Worm (Caenorhabditis elegans) whole organism, L4/young adult: ENCODE measurements around the gene ZK105.14.

Experiments
- W03F9.2 ChIP-seq: fragments of 150-350 bp; optimal IDR thresholded peaks from 2 replicates; lab custom pipeline; 2014; ENCODE audit warnings: missing biosample characterization, missing genetic modification characterization
- dao-5 ChIP-seq: sonication (generic microtip); optimal IDR thresholded peaks from 2 replicates; lab custom pipeline; 2016; ENCODE audit warnings: missing genotype, missing genetic modification characterization, moderate library complexity, missing compliant biosample characterization
- him-1 ChIP-seq: sonication (generic microtip); optimal IDR thresholded peaks from 2 replicates; lab custom pipeline; 2016; ENCODE audit warnings: missing genotype, missing genetic modification reagents, missing genetic modification characterization, missing compliant biosample characterization

ce11 chrV:7675904-7676303 lies 45.9 kb downstream of the ZK105.14 start, which contains the start of gene C12D5.3:
- TF ChIP-seq him-1 (tag; lab: Kevin White, UChicago) (no peak), W03F9.2 (tag; lab: Kevin White, UChicago) (no peak), dao-5 (tag; lab: Kevin White, UChicago) (no peak)
